Worm (Caenorhabditis elegans) whole organism, L2 larva: ENCODE data around the gene rpb-2.

Experiments
- aly-2 ChIP-seq: fragments of 150-350 bp; optimal IDR thresholded peaks from 2 replicates; lab custom pipeline; 2014; ENCODE audit warnings: missing biosample characterization, missing genetic modification characterization
- ama-1 ChIP-seq: fragments of 150-350 bp; optimal IDR thresholded peaks from 2 replicates; lab custom pipeline; 2018; ENCODE audit warnings: inconsistent platforms
- fos-1 ChIP-seq: fragments of 150-350 bp; optimal IDR thresholded peaks from 2 replicates; lab custom pipeline; 2014; ENCODE audit warnings: missing biosample characterization, missing genetic modification characterization
- nhr-11 ChIP-seq: fragments of 150-350 bp; optimal IDR thresholded peaks from 2 replicates; lab custom pipeline; 2014; ENCODE audit warnings: missing biosample characterization, missing genetic modification characterization
- nhr-129 ChIP-seq: fragments of 150-350 bp; optimal IDR thresholded peaks from 2 replicates; lab custom pipeline; 2014; ENCODE audit warnings: missing biosample characterization, missing genetic modification characterization

- no peak for TF ChIP-seq nhr-11 (tag; lab: Kevin White, UChicago)
- no peak for TF ChIP-seq fos-1 (tag; lab: Kevin White, UChicago)
- no peak for TF ChIP-seq aly-2
- TF ChIP-seq nhr-129 (tag; lab: Kevin White, UChicago) = no peak
- no peak for TF ChIP-seq ama-1 (lab: Kevin White, UChicago)
Observed at ce11 chrIII:4924134-4924533, 15.2 kb upstream of the rpb-2 start.
